Fruit fly (Drosophila melanogaster) Kc167 (cell line): ENCODE data around the gene Erk7.

Experiments
- Myc ChIP-seq: fragments of >200 bp; optimal IDR thresholded peaks from 2 replicates; lab custom pipeline; 2017; ENCODE audit warnings: missing external identifiers
- ttk ChIP-seq: sonication (Bioruptor generic); optimal IDR thresholded peaks from 2 replicates; lab custom pipeline; 2017; ENCODE audit warnings: missing external identifiers

DNA sequence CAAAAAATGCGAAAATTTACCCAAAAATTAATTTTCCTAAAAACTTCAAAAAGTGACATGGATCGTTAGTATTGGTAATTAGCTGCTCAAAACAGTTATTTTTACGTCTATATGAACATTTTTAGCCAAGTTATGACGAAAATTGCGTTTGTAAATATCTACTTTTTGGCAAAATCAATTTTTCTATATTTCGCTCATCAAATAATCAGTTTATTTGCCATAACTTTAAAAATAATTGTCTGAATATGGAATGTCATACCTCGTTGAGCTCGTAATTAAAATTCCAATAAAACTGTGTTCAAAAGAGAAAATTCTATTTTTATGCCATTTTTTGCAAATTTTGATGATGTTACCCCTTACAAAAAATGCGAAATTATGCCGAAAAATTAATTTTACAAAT is 29.0 kb upstream of the Erk7 start:
- TF ChIP-seq Myc (no peak), ttk (lab: Kevin White, UChicago) (no peak)
